Worm (Caenorhabditis elegans): ENCODE measurements around the gene smk-1.

The smk-1 gene

DNA sequence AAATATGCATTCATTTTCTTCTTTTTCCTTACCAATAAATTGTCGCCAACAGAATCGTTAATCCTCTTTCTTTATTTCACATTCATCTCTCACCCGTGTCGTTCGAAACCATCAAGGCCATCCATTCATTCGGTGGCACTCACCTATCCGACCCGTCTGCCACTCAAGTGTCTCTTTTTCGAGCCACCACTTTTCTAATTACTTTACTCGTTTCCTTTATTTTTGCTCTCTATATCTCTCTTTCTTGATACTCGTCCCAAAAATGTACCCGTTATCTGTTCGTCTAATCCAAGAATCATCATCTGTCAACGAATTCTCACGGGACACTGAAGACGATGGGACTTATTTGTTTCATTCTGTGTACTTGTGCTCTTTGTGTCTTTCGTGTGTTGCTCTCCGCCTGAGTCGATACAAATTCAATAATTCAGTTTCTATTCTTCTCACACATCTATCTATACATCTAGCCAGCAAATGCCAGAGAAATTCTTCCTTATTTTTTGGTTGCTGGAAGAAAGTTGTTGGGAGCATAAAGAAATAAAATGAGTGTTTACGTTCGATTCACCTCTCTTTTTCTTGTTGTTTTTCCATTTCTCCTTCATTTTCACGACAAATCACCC, 14.8 kb upstream of the smk-1 start:
- TF ChIP-seq egl-27 (tag; optimal IDR thresholded peaks at IDR 0.05) (no peak), fkh-10 (GFP tag; optimal IDR thresholded peaks at IDR 0.05) (peak; percentile 13), egl-5 (tag; optimal IDR thresholded peaks at IDR 0.05) (peak; percentile 13), elt-1 (tag; optimal IDR thresholded peaks at IDR 0.05) (peak; percentile 58), lsy-12 (tag; optimal IDR thresholded peaks at IDR 0.05) (no peak), pha-4 (tag; optimal IDR thresholded peaks at IDR 0.05) (no peak), unc-62 (GFP tag; optimal IDR thresholded peaks at IDR 0.05) (peak; percentile 53)

DNA sequence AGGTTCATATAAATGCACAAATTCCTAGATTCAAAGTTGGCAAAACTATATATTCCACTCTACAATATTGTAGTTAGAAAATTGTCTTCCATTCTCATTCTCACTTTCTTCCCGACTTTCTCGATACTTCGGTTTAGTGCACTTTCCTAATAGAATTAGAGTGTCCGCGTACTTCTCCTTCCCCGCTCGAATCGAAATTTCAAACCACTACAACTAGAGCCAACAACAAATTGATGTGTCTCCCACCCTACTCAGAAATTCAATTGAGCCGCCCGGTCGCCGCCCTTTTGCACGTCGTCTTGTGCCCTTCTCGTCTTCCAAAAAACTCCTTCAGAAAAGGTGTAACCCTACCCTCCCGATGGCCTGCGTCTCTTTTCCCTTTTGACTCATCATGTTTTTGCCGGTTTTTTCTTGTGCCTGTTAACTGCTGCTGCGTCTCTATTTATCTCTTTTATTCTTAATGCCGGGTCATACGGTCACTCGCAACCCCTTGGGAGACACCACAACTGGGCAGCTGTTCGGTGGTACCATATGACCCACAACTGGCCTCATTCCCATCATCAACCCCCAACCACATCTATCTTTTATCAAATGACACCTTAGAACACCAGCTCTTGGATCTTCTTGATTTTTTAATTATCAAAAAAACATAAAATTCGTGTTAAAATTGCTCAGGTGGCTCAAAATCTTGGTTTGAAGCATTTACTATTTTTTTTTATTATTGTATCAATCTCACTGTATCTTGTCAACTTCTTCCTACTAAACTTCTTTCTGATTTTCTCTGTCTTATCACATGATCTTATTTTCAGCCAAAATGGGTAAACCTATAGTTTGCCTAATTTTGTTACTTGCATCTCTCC, 13.3 kb upstream of the smk-1 start, which contains the start of gene tag-196:
tag-196 (plus strand) TSS at position 810 of the 860 bp plus-strand sequence.
- no peak for TF ChIP-seq tbx-2 (tag; optimal IDR thresholded peaks at IDR 0.05)
- no peak for TF ChIP-seq unc-62 (GFP tag; optimal IDR thresholded peaks at IDR 0.05)
- TF ChIP-seq ceh-82 (tag; optimal IDR thresholded peaks at IDR 0.05) = no peak
- no peak for TF ChIP-seq R02D3.7 (tag; optimal IDR thresholded peaks at IDR 0.05)
- TF ChIP-seq lin-39 (tag; optimal IDR thresholded peaks at IDR 0.05) = peak; percentile 32
- no peak for TF ChIP-seq daf-12 (tag; optimal IDR thresholded peaks at IDR 0.05)
- peak; percentile 48 for TF ChIP-seq egl-5 (tag; optimal IDR thresholded peaks at IDR 0.05)
- peak; percentile 24 for TF ChIP-seq nfya-1 (tag; optimal IDR thresholded peaks at IDR 0.05; ENCODE audit: insufficient read depth)
- no peak for TF ChIP-seq ztf-4 (tag; optimal IDR thresholded peaks at IDR 0.05)
- TF ChIP-seq ceh-9 (tag; optimal IDR thresholded peaks at IDR 0.05) = no peak

DNA sequence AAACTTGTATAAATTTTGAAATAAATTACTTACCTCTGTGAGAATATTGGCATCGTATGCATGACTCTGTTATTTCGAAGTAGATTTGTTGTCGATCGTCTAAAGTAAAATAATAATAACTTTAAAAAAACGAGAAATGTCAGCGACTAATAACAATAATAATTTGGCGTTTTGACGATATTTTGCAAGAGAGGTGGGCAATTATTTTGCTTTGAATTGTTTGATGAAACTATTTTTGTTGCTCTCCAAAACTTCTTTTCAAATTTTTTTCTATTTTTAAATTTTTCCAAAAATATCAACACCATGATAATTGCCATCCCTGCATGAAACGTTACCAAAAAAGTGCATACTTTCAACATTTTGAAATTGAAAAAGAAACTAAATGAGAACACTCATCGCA, 8.4 kb upstream of the smk-1 start, which contains the start of gene F41E6.7:
F41E6.7 (minus strand) TSS at position 101 of the 400 bp plus-strand sequence.
- TF ChIP-seq unc-39 (tag; optimal IDR thresholded peaks at IDR 0.05) = no peak
- no peak for TF ChIP-seq aly-2 (tag; optimal IDR thresholded peaks at IDR 0.05)
- TF ChIP-seq ceh-9 (tag; optimal IDR thresholded peaks at IDR 0.05) = no peak
- no peak for TF ChIP-seq nhr-25 (tag; optimal IDR thresholded peaks at IDR 0.05)
- no peak for TF ChIP-seq elt-2 (tag; optimal IDR thresholded peaks at IDR 0.05)
- TF ChIP-seq mml-1 (tag; optimal IDR thresholded peaks at IDR 0.05) = no peak
- TF ChIP-seq elt-1 (tag; optimal IDR thresholded peaks at IDR 0.05) = no peak
- TF ChIP-seq fos-1 (tag; optimal IDR thresholded peaks at IDR 0.05) = no peak
- no peak for TF ChIP-seq nhr-76 (tag; optimal IDR thresholded peaks at IDR 0.05)
- no peak for TF ChIP-seq nhr-12 (tag; optimal IDR thresholded peaks at IDR 0.05)
- TF ChIP-seq lsy-12 (tag; optimal IDR thresholded peaks at IDR 0.05) = no peak
- no peak for TF ChIP-seq snpc-4 (tag; optimal IDR thresholded peaks at IDR 0.05)

DNA sequence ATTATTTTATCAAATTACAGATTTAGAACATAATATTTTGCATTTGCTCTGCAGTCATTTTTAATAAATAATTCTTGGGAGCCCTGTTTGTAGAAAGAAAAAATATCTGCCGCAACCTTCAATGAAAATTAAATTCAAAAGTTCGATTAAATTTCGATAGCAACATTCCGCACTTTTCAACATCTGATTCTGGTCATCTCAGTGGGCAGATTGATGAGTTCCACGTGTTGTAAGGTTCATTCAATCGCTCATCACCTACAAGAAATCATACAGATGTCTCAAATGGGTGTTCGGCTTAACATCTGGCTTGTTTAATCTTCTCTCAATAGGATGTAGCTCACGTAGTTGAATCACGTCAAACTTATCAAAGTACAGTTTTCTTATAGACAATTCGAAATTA, 7.6 kb upstream of the smk-1 start:
- TF ChIP-seq zag-1 (tag; optimal IDR thresholded peaks at IDR 0.05) (no peak), mdl-1 (tag; optimal IDR thresholded peaks at IDR 0.05) (no peak)

DNA sequence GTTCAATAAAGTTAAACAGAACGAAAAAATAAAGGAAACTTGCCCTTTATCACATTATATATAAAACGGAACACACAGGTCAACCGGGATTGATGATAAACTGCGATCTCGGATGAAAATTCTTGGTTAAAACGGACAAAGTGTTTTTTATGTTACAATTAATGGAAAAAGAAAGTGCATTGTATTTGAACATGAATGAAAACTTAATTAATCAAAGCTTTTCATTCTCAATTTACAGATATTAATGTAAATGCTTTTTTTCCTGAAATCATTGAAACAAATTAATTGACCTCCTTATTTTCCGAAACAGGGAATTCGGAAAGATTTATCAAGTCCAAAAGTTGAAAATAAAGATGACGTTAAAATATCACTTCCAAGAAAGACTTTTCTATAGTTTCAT, 6.2 kb upstream of the smk-1 start, which contains the start of gene F41E6.8:
F41E6.8 (minus strand) TSS at position 101 of the 400 bp plus-strand sequence.
- no peak for TF ChIP-seq ama-1 (optimal IDR thresholded peaks at IDR 0.05)
- TF ChIP-seq skn-1 (tag; optimal IDR thresholded peaks at IDR 0.05) = no peak
- TF ChIP-seq ztf-4 (tag; optimal IDR thresholded peaks at IDR 0.05) = no peak
- TF ChIP-seq nhr-28 (tag; optimal IDR thresholded peaks at IDR 0.05) = no peak
- no peak for TF ChIP-seq R02D3.7 (tag; optimal IDR thresholded peaks at IDR 0.05)
- TF ChIP-seq ceh-28 (tag; optimal IDR thresholded peaks at IDR 0.05) = no peak
- no peak for TF ChIP-seq nhr-77 (tag; optimal IDR thresholded peaks at IDR 0.05)
- no peak for TF ChIP-seq nhr-11 (tag; optimal IDR thresholded peaks at IDR 0.05)
- no peak for TF ChIP-seq zag-1 (tag; optimal IDR thresholded peaks at IDR 0.05)
- no peak for TF ChIP-seq daf-12 (tag; optimal IDR thresholded peaks at IDR 0.05)
- TF ChIP-seq tbx-2 (tag; optimal IDR thresholded peaks at IDR 0.05) = no peak
